Worm (Caenorhabditis elegans) whole organism, L1 larva: ENCODE measurements around the gene F56B3.9.
A peak's percentile ranks its signal among the peaks of the same experiment; 100 is the strongest.

ENCODE experiments used
- C16A3.4 ChIP-seq: fragments of 150-350 bp; optimal IDR thresholded peaks from 2 replicates; lab custom pipeline; 2014; ENCODE audit warnings: missing biosample characterization, missing genetic modification characterization
- blmp-1 ChIP-seq: fragments of 150-350 bp; optimal IDR thresholded peaks from 2 replicates; lab custom pipeline; 2014; ENCODE audit warnings: missing biosample characterization, missing genetic modification characterization
- ceh-63 ChIP-seq: fragments of 200-800 bp; sonication (Bioruptor generic); optimal IDR thresholded peaks from 2 replicates; lab custom pipeline; 2018; ENCODE audit warnings: mild to moderate bottlenecking, missing genetic modification characterization, missing compliant biosample characterization
- ces-1 ChIP-seq: fragments of 150-350 bp; optimal IDR thresholded peaks from 2 replicates; lab custom pipeline; 2014; ENCODE audit warnings: missing biosample characterization, missing genetic modification reagents, missing genetic modification characterization
- dpl-1 ChIP-seq, 3 experiments: fragments of 150-350 bp in 2 of 3; sonication (generic microtip) in 1 of 3; optimal IDR thresholded peaks; 2 replicates each; lab custom pipeline; 2014 to 2017; ENCODE audit warnings: missing biosample characterization in 3 of 3, missing genetic modification characterization in 3 of 3, missing genetic modification reagents in 3 of 3
- dsc-1 ChIP-seq: sonication (generic microtip); optimal IDR thresholded peaks from 2 replicates; lab custom pipeline; 2016; ENCODE audit warnings: mild to moderate bottlenecking, missing genetic modification characterization, missing compliant biosample characterization
- efl-1 ChIP-seq, 4 experiments: fragments of 150-350 bp; optimal IDR thresholded peaks in 3 of 4; peaks in 1 of 4; 1 replicate in 1 of 4; 2 replicates in 3 of 4; lab custom pipeline; 2014; ENCODE audit warnings: missing biosample characterization in 2 of 4, missing genetic modification characterization in 2 of 4, missing genetic modification reagents in 2 of 4
- efl-3 ChIP-seq: fragments of 200-800 bp; sonication (Bioruptor generic); optimal IDR thresholded peaks from 2 replicates; lab custom pipeline; 2018; ENCODE audit warnings: mild to moderate bottlenecking, missing genetic modification characterization, missing compliant biosample characterization
- egl-13 ChIP-seq: sonication (generic microtip); optimal IDR thresholded peaks from 2 replicates; lab custom pipeline; 2016; ENCODE audit warnings: missing genotype, missing genetic modification reagents, missing genetic modification characterization, missing compliant biosample characterization
- elt-2 ChIP-seq: sonication (generic microtip); optimal IDR thresholded peaks from 2 replicates; lab custom pipeline; 2016; ENCODE audit warnings: missing genetic modification characterization, mild to moderate bottlenecking, inconsistent platforms, missing compliant biosample characterization, missing genetic modification reagents
- fkh-10 ChIP-seq: sonication (generic microtip); optimal IDR thresholded peaks from 2 replicates; lab custom pipeline; 2017; ENCODE audit warnings: missing biosample characterization, missing genetic modification reagents, missing genetic modification characterization
- fkh-4 ChIP-seq: sonication (generic microtip); optimal IDR thresholded peaks from 2 replicates; lab custom pipeline; 2016; ENCODE audit warnings: missing compliant biosample characterization, missing genetic modification characterization, borderline replicate concordance
- hlh-17 ChIP-seq: fragments of 200-800 bp; sonication (Bioruptor generic); optimal IDR thresholded peaks from 2 replicates; lab custom pipeline; 2018; ENCODE audit warnings: missing genetic modification characterization, mild to moderate bottlenecking, missing compliant biosample characterization, moderate library complexity, borderline replicate concordance
- hlh-4 ChIP-seq: sonication (generic microtip); optimal IDR thresholded peaks from 2 replicates; lab custom pipeline; 2016; ENCODE audit warnings: mild to moderate bottlenecking, missing genetic modification characterization, missing compliant biosample characterization
- jun-1 ChIP-seq: fragments of 150-350 bp; optimal IDR thresholded peaks from 2 replicates; lab custom pipeline; 2014; ENCODE audit warnings: missing biosample characterization, missing genetic modification reagents, missing genetic modification characterization
- lin-14 ChIP-seq: fragments of 200-800 bp; sonication (Bioruptor generic); optimal IDR thresholded peaks from 2 replicates; lab custom pipeline; 2018; ENCODE audit warnings: mild to moderate bottlenecking, missing genetic modification characterization, moderate library complexity, missing compliant biosample characterization
- lin-35 ChIP-seq, 2 experiments: fragments of 150-350 bp; optimal IDR thresholded peaks; 2 replicates each; lab custom pipeline; 2014; ENCODE audit warnings: missing biosample characterization in 2 of 2, missing genetic modification characterization in 2 of 2, missing genetic modification reagents in 2 of 2
- lin-39 ChIP-seq: fragments of 150-350 bp; optimal IDR thresholded peaks from 2 replicates; lab custom pipeline; 2014; ENCODE audit warnings: missing biosample characterization, missing genetic modification reagents, missing genetic modification characterization
- mab-9 ChIP-seq: fragments of 200-800 bp; sonication (Bioruptor generic); IDR thresholded peaks from 2 replicates; pipeline ENCODE4 v1.3.6; 2022; ENCODE audit warnings: missing genetic modification reagents, missing genetic modification characterization, missing compliant biosample characterization
- nhr-19 ChIP-seq: fragments of 200-800 bp; sonication (Bioruptor generic); conservative IDR thresholded peaks from 2 replicates; pipeline ENCODE4 v1.3.6; 2022; ENCODE audit warnings: missing genetic modification characterization, missing compliant biosample characterization
- nhr-20 ChIP-seq: sonication (generic microtip); optimal IDR thresholded peaks from 2 replicates; lab custom pipeline; 2016; ENCODE audit warnings: mild to moderate bottlenecking, missing genetic modification characterization, missing compliant biosample characterization
- nhr-237 ChIP-seq: fragments of 150-350 bp; optimal IDR thresholded peaks from 2 replicates; lab custom pipeline; 2014; ENCODE audit warnings: missing biosample characterization, missing genetic modification characterization
- nhr-28 ChIP-seq: fragments of 150-350 bp; optimal IDR thresholded peaks from 2 replicates; lab custom pipeline; 2014; ENCODE audit warnings: missing biosample characterization, missing genetic modification characterization
- nhr-47 ChIP-seq: sonication (generic microtip); optimal IDR thresholded peaks from 2 replicates; lab custom pipeline; 2016; ENCODE audit warnings: mild to moderate bottlenecking, missing genetic modification characterization, moderate library complexity, missing compliant biosample characterization
- nhr-71 ChIP-seq: sonication (generic microtip); optimal IDR thresholded peaks from 2 replicates; lab custom pipeline; 2016; ENCODE audit warnings: mild to moderate bottlenecking, missing genetic modification characterization, moderate library complexity, missing compliant biosample characterization
- nhr-76 ChIP-seq: sonication (generic microtip); optimal IDR thresholded peaks from 2 replicates; lab custom pipeline; 2017; ENCODE audit warnings: missing biosample characterization, missing genetic modification characterization
- pag-3 ChIP-seq: sonication (generic microtip); optimal IDR thresholded peaks from 2 replicates; lab custom pipeline; 2017; ENCODE audit warnings: missing genetic modification characterization, mild to moderate bottlenecking, missing compliant biosample characterization, antibody characterized with exemption, borderline replicate concordance; ENCODE audit not compliant: insufficient read depth
- rnt-1 ChIP-seq: sonication (generic microtip); optimal IDR thresholded peaks from 2 replicates; lab custom pipeline; 2016; ENCODE audit warnings: mild to moderate bottlenecking, missing genetic modification characterization, moderate library complexity, missing compliant biosample characterization
- snpc-4 ChIP-seq: fragments of 150-350 bp; optimal IDR thresholded peaks from 2 replicates; lab custom pipeline; 2014; ENCODE audit warnings: missing biosample characterization, missing genetic modification characterization
- swsn-7 ChIP-seq: sonication (generic microtip); optimal IDR thresholded peaks from 2 replicates; lab custom pipeline; 2016; ENCODE audit warnings: missing genetic modification characterization, missing compliant biosample characterization
- unc-62 ChIP-seq: fragments of 150-350 bp; optimal IDR thresholded peaks from 2 replicates; lab custom pipeline; 2014; ENCODE audit warnings: missing biosample characterization, missing genetic modification reagents, missing genetic modification characterization
- zag-1 ChIP-seq: fragments of 150-350 bp; optimal IDR thresholded peaks from 2 replicates; lab custom pipeline; 2014; ENCODE audit warnings: missing biosample characterization, missing genetic modification characterization
- zip-4 ChIP-seq: fragments of 200-800 bp; sonication (Bioruptor generic); optimal IDR thresholded peaks from 2 replicates; lab custom pipeline; 2018; ENCODE audit warnings: mild to moderate bottlenecking, missing genetic modification characterization, moderate library complexity, missing compliant biosample characterization
- ztf-4 ChIP-seq: fragments of 150-350 bp; optimal IDR thresholded peaks from 2 replicates; lab custom pipeline; 2014; ENCODE audit warnings: missing biosample characterization, missing genetic modification characterization

Gene F56B3.9

ce11 chrIV:741831-742230 lies 29.3 kb upstream of the F56B3.9 start:
- TF ChIP-seq elt-2 (tag; lab: Kevin White, UChicago) (no peak), dsc-1 (tag; lab: Kevin White, UChicago) (no peak), rnt-1 (tag; lab: Kevin White, UChicago) (peak; percentile 2), zip-4 (GFP tag; lab: Kevin White, UChicago) (no peak), lin-14 (GFP tag; lab: Kevin White, UChicago) (peak; percentile 7)

DNA sequence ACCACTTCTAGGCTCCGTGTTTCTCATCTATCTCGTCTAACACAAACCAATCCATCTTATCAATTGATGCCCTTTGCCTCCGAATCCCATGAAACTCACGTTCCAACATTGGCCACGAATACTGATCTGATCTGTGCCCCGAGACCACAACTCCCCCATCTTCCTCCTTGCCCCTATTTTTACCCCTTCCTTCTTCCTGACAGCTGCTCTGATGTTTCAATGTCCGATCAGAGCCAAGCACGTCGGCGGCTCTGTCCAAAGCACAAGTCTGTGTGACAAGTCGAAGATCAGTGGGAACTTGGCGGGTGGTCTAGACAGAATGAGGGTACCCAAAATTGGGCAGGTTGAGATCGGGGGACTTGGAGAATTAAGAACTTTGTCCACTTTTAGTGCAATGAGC lies 24.8 kb upstream of the F56B3.9 start:
- TF ChIP-seq rnt-1 (tag; lab: Kevin White, UChicago), result peak; percentile 67
- TF ChIP-seq dpl-1 (GFP tag; optimal IDR thresholded peaks at IDR 0.05; lab: Kevin White, UChicago), result no peak
- TF ChIP-seq nhr-19 (GFP tag; lab: Robert Waterston, UW), result peak; percentile 20; the same call in 1 of the 2 replicates
- TF ChIP-seq efl-3 (GFP tag; lab: Kevin White, UChicago), result no peak
- TF ChIP-seq lin-14 (GFP tag; lab: Kevin White, UChicago), result peak; percentile 47
- TF ChIP-seq jun-1, result no peak
- peak; percentile 73 for TF ChIP-seq nhr-71
- TF ChIP-seq, all 84 proteins: peak for 4

ce11 chrIV:749557-749956 lies 21.6 kb upstream of the F56B3.9 start:
- TF ChIP-seq hlh-4, result no peak
- peak; percentile 11 for TF ChIP-seq rnt-1 (tag; lab: Kevin White, UChicago)
- no peak for TF ChIP-seq snpc-4 (tag; lab: Kevin White, UChicago)
- no peak for TF ChIP-seq pag-3
- no peak for TF ChIP-seq mab-9
- no peak for TF ChIP-seq nhr-20
- no peak for TF ChIP-seq ztf-4 (tag; lab: Kevin White, UChicago)
- no peak for TF ChIP-seq hlh-17
- no peak for TF ChIP-seq nhr-237 (tag; lab: Kevin White, UChicago)
- peak; percentile 26 for TF ChIP-seq nhr-71
- TF ChIP-seq, all 84 proteins: peak for 2

DNA sequence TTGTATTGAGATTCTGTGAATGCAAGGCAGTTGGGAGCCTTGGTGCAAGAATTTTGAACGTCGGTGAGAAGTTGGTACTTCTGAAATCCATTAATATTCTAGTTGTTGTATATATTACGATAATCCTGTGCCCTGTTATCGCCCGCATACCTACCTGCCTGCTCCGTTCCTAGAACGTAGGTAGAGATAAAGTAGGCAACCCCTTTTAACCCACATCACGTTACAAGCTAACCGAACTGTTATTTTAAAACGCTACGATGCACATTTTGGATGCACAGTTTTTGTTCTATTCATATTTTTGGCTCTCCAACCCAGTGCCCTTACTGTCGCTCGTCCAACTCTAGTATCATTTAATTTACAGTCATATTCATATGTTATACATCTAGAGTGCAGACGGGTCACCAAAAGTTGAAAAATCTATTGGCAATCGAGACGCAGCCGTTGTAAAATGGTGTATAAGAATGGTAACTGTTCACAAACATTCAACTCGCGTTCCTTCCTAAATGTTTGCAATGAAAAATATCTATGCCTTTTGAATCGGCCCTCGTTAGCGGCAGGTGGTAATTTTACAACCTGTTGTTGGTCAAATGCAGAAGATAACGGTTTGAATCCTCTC lies 16.7 kb upstream of the F56B3.9 start:
- TF ChIP-seq efl-1 (optimal IDR thresholded peaks at IDR 0.05; lab: Kevin White, UChicago) (no peak), efl-1 (GFP tag; optimal IDR thresholded peaks at IDR 0.05 in 1 of 2; lab: Kevin White, UChicago) (no peak), C16A3.4 (tag; lab: Kevin White, UChicago) (no peak), pag-3 (no peak), fkh-4 (tag; lab: Kevin White, UChicago) (no peak), nhr-28 (no peak), lin-35 (GFP tag; optimal IDR thresholded peaks at IDR 0.05; lab: Kevin White, UChicago) (no peak), fkh-10 (GFP tag; lab: Kevin White, UChicago) (no peak), egl-13 (tag; lab: Kevin White, UChicago) (no peak), nhr-20 (no peak), snpc-4 (tag; lab: Kevin White, UChicago) (no peak), unc-62 (GFP tag; lab: Kevin White, UChicago) (no peak), nhr-47 (no peak), nhr-76 (tag; lab: Kevin White, UChicago) (no peak), zag-1 (tag; lab: Kevin White, UChicago) (no peak), swsn-7 (tag; lab: Kevin White, UChicago) (no peak), lin-39 (tag; lab: Kevin White, UChicago) (no peak), ceh-63 (GFP tag; lab: Kevin White, UChicago) (no peak), blmp-1 (tag; lab: Kevin White, UChicago) (no peak), jun-1 (no peak), ces-1 (GFP tag; lab: Kevin White, UChicago) (no peak)
